Fruit fly (Drosophila melanogaster): ENCODE measurements around the gene mgl.

Gene mgl

dm6 chrX:9499994-9500804, at the start of gene mgl:
Gene mgl (minus strand): TSS chrX:9500129.
- no peak for TF ChIP-seq noc (tag; optimal IDR thresholded peaks at IDR 0.05)

dm6 chrX:9544457-9544856, 44.5 kb upstream of the mgl start:
- no peak for TF ChIP-seq noc (tag; optimal IDR thresholded peaks at IDR 0.05)

dm6 chrX:9533518-9533917, 33.6 kb upstream of the mgl start, which contains the start of gene CG34026:
Gene CG34026 (plus strand): TSS chrX:9533818.
- TF ChIP-seq noc (tag; optimal IDR thresholded peaks at IDR 0.05), result no peak

dm6 chrX:9532453-9532852, 32.5 kb upstream of the mgl start:
- TF ChIP-seq noc (tag; optimal IDR thresholded peaks at IDR 0.05), result no peak

- no peak for TF ChIP-seq noc (tag; optimal IDR thresholded peaks at IDR 0.05)
Measured at dm6 chrX:9531869-9532268, 31.9 kb upstream of the mgl start.

- TF ChIP-seq noc (tag; optimal IDR thresholded peaks at IDR 0.05), result no peak
Measured at dm6 chrX:9523543-9523942, 23.6 kb upstream of the mgl start.

- no peak for TF ChIP-seq noc (tag; optimal IDR thresholded peaks at IDR 0.05)
Measured at dm6 chrX:9520175-9520574, 20.2 kb upstream of the mgl start.

- no peak for TF ChIP-seq noc (tag; optimal IDR thresholded peaks at IDR 0.05)
Measured at dm6 chrX:9511224-9511623, 11.3 kb upstream of the mgl start, which contains the start of gene CG34028. Gene CG34028 (plus strand): TSS chrX:9511524.

- TF ChIP-seq noc (tag; optimal IDR thresholded peaks at IDR 0.05), result no peak
Measured at dm6 chrX:9502286-9502685, 2.4 kb upstream of the mgl start.

dm6 chrX:9500805-9501281, 914 bp upstream of the mgl start:
- no peak for TF ChIP-seq noc (tag; optimal IDR thresholded peaks at IDR 0.05)

- TF ChIP-seq noc (tag; optimal IDR thresholded peaks at IDR 0.05), result no peak
Measured at dm6 chrX:9498174-9498573, 1.8 kb downstream of the mgl start.

- no peak for TF ChIP-seq noc (tag; optimal IDR thresholded peaks at IDR 0.05)
Measured at dm6 chrX:9497123-9497522, 2.8 kb downstream of the mgl start.

- no peak for TF ChIP-seq noc (tag; optimal IDR thresholded peaks at IDR 0.05)
Measured at dm6 chrX:9495945-9496445, 3.9 kb downstream of the mgl start.

- TF ChIP-seq noc (tag; optimal IDR thresholded peaks at IDR 0.05), result no peak
Measured at dm6 chrX:9494103-9494502, 5.8 kb downstream of the mgl start.

dm6 chrX:9486802-9487201, 13.1 kb downstream of the mgl start:
- TF ChIP-seq noc (tag; optimal IDR thresholded peaks at IDR 0.05), result no peak

- peak; percentile 0 for TF ChIP-seq noc (tag; optimal IDR thresholded peaks at IDR 0.05)
Measured at dm6 chrX:9485899-9486298, 14.0 kb downstream of the mgl start.

dm6 chrX:9485175-9485574, 14.8 kb downstream of the mgl start:
- no peak for TF ChIP-seq noc (tag; optimal IDR thresholded peaks at IDR 0.05)
